Worm (Caenorhabditis elegans): ENCODE data around the gene cni-1.

DNA sequence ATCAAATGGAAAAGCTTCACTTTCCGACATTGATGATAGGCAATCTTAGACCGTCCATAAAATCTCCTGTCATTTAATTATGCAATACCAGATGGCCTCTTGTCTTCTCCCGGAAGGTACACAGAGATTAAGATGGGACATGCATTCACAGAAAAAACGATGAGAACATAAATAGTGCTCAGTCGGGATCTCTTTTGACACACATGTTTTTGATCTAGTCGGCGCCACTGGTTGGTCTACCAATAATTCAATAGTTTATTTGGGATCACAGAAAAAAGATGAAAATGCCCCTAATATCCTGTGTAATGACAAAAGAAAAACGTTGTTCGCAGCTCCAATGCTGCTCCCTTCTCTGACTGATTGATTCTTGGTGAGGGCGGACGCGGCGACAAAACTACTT, 19.1 kb upstream of the cni-1 start:
- TF ChIP-seq dao-5 (tag; optimal IDR thresholded peaks at IDR 0.05) = no peak
- no peak for TF ChIP-seq him-1 (tag; optimal IDR thresholded peaks at IDR 0.05)
- TF ChIP-seq W03F9.2 (tag; optimal IDR thresholded peaks at IDR 0.05) = no peak

All from whole organism, L4/young adult.